Worm (Caenorhabditis elegans) whole organism, mixed stage, embryonic: Measurements from ENCODE around the gene prp-19.

ENCODE experiments used
- M03D4.4 ChIP-seq: sonication (generic microtip); optimal IDR thresholded peaks from 2 replicates; lab custom pipeline; 2017; ENCODE audit warnings: mild to moderate bottlenecking, missing genetic modification characterization, missing compliant biosample characterization
- bed-3 ChIP-seq: fragments of 200-800 bp; sonication (Bioruptor generic); optimal IDR thresholded peaks from 3 replicates; lab custom pipeline; 2018; ENCODE audit warnings: mild to moderate bottlenecking, missing genetic modification characterization, moderate library complexity, missing compliant biosample characterization
- blmp-1 ChIP-seq: fragments of 150-350 bp; optimal IDR thresholded peaks from 2 replicates; lab custom pipeline; 2014; ENCODE audit warnings: missing biosample characterization, missing genetic modification characterization
- ceh-39 ChIP-seq: fragments of 150-350 bp; optimal IDR thresholded peaks from 2 replicates; lab custom pipeline; 2014; ENCODE audit warnings: missing biosample characterization, missing genetic modification characterization
- ceh-43 ChIP-seq: fragments of 200-800 bp; sonication (Bioruptor generic); optimal IDR thresholded peaks from 2 replicates; lab custom pipeline; 2018; ENCODE audit warnings: mild to moderate bottlenecking, missing genetic modification characterization, moderate library complexity, missing compliant biosample characterization
- ceh-83 ChIP-seq: fragments of 200-800 bp; sonication (Bioruptor generic); optimal IDR thresholded peaks from 2 replicates; lab custom pipeline; 2018; ENCODE audit warnings: mild to moderate bottlenecking, missing genetic modification characterization, missing compliant biosample characterization
- ces-1 ChIP-seq: fragments of 150-350 bp; optimal IDR thresholded peaks from 2 replicates; lab custom pipeline; 2014; ENCODE audit warnings: missing biosample characterization, missing genetic modification reagents, missing genetic modification characterization
- cnd-1 ChIP-seq: fragments of 200-800 bp; sonication (Bioruptor generic); optimal IDR thresholded peaks from 2 replicates; lab custom pipeline; 2018; ENCODE audit warnings: mild to moderate bottlenecking, missing genetic modification characterization, missing compliant biosample characterization
- elt-1 ChIP-seq: sonication (generic microtip); optimal IDR thresholded peaks from 2 replicates; lab custom pipeline; 2017; ENCODE audit warnings: missing genetic modification characterization, mild to moderate bottlenecking, missing compliant biosample characterization, antibody characterized with exemption, moderate library complexity, borderline replicate concordance; ENCODE audit not compliant: insufficient read depth
- ham-2 ChIP-seq: fragments of 200-800 bp; sonication (Bioruptor generic); optimal IDR thresholded peaks from 2 replicates; lab custom pipeline; 2018; ENCODE audit warnings: mild to moderate bottlenecking, missing genetic modification characterization, missing compliant biosample characterization
- hlh-1 ChIP-seq: fragments of 150-350 bp; optimal IDR thresholded peaks from 2 replicates; lab custom pipeline; 2014; ENCODE audit warnings: missing biosample characterization, missing genetic modification reagents, missing genetic modification characterization
- lin-13 ChIP-seq: fragments of 150-350 bp; optimal IDR thresholded peaks from 2 replicates; lab custom pipeline; 2014; ENCODE audit warnings: missing biosample characterization, missing genetic modification characterization
- lin-32 ChIP-seq: fragments of 200-800 bp; sonication (Bioruptor generic); optimal IDR thresholded peaks from 2 replicates; lab custom pipeline; 2018; ENCODE audit warnings: mild to moderate bottlenecking, missing genetic modification characterization, missing compliant biosample characterization
- lsy-2 ChIP-seq: fragments of 150-350 bp; optimal IDR thresholded peaks from 2 replicates; lab custom pipeline; 2014; ENCODE audit warnings: missing biosample characterization, missing genetic modification characterization
- mab-5 ChIP-seq: fragments of 150-350 bp; optimal IDR thresholded peaks from 2 replicates; lab custom pipeline; 2014; ENCODE audit warnings: missing biosample characterization, missing genetic modification characterization
- mep-1 ChIP-seq: fragments of 150-350 bp; optimal IDR thresholded peaks from 2 replicates; lab custom pipeline; 2017; ENCODE audit warnings: missing biosample characterization, missing genetic modification reagents, missing genetic modification characterization, inconsistent platforms
- mls-2 ChIP-seq: sonication (generic microtip); optimal IDR thresholded peaks from 2 replicates; lab custom pipeline; 2016; ENCODE audit warnings: mild to moderate bottlenecking, missing genetic modification characterization, moderate library complexity, missing compliant biosample characterization
- nhr-12 ChIP-seq: fragments of 150-350 bp; optimal IDR thresholded peaks from 2 replicates; lab custom pipeline; 2014; ENCODE audit warnings: missing biosample characterization, missing genetic modification characterization
- nhr-2 ChIP-seq: fragments of 150-350 bp; optimal IDR thresholded peaks from 2 replicates; lab custom pipeline; 2014; ENCODE audit warnings: missing biosample characterization, missing genetic modification characterization
- nhr-237 ChIP-seq: fragments of 150-350 bp; optimal IDR thresholded peaks from 2 replicates; lab custom pipeline; 2014; ENCODE audit warnings: missing biosample characterization, missing genetic modification characterization
- nhr-76 ChIP-seq: sonication (generic microtip); optimal IDR thresholded peaks from 2 replicates; lab custom pipeline; 2017; ENCODE audit warnings: missing biosample characterization, missing genetic modification characterization
- sem-2 ChIP-seq: fragments of 200-800 bp; sonication (Bioruptor generic); optimal IDR thresholded peaks from 2 replicates; lab custom pipeline; 2018; ENCODE audit warnings: mild to moderate bottlenecking, missing genetic modification characterization, missing compliant biosample characterization
- snpc-4 ChIP-seq: fragments of 150-350 bp; optimal IDR thresholded peaks from 2 replicates; lab custom pipeline; 2014; ENCODE audit warnings: missing biosample characterization, missing genetic modification characterization
- sptf-1 ChIP-seq: sonication (generic microtip); optimal IDR thresholded peaks from 2 replicates; lab custom pipeline; 2017; ENCODE audit warnings: mild to moderate bottlenecking, missing genetic modification characterization, moderate library complexity, missing compliant biosample characterization
- tbx-8 ChIP-seq: fragments of 200-800 bp; sonication (Bioruptor generic); optimal IDR thresholded peaks from 2 replicates; lab custom pipeline; 2018; ENCODE audit warnings: mild to moderate bottlenecking, missing genetic modification characterization, moderate library complexity, missing compliant biosample characterization
- unc-120 ChIP-seq: sonication (generic microtip); optimal IDR thresholded peaks from 2 replicates; lab custom pipeline; 2017; ENCODE audit warnings: missing genetic modification characterization, missing compliant biosample characterization; ENCODE audit not compliant: poor library complexity, severe bottlenecking
- unc-39 ChIP-seq: fragments of 150-350 bp; optimal IDR thresholded peaks from 2 replicates; lab custom pipeline; 2014; ENCODE audit warnings: missing biosample characterization, missing genetic modification characterization
- unc-62 ChIP-seq: fragments of 150-350 bp; optimal IDR thresholded peaks from 2 replicates; lab custom pipeline; 2014; ENCODE audit warnings: missing biosample characterization, missing genetic modification reagents, missing genetic modification characterization
- zip-8 ChIP-seq: fragments of 150-350 bp; optimal IDR thresholded peaks from 2 replicates; lab custom pipeline; 2014; ENCODE audit warnings: missing biosample characterization, missing genetic modification characterization
- ztf-11 ChIP-seq: fragments of 150-350 bp; optimal IDR thresholded peaks from 2 replicates; lab custom pipeline; 2014; ENCODE audit warnings: missing biosample characterization, missing genetic modification characterization

prp-19 gene

DNA sequence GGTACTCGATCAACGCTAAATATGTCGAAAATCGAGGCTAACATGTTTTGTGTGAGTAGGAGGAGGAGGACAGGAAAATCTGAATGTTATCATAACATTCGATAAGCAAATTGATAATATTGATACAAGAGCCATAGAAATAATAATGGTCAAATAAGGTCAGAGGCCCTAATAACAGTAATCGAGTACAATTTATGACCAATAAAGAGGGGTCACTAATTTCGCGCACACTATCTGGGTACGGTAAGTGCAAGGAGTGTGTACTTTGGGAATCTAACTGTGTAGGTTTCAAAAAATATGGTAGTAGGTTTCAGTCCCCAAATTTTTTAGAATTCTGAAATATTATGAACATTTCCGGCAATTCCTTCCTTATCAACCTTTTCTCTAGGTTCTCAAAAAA is 28.3 kb downstream of the prp-19 start:
- TF ChIP-seq zip-8 (tag; lab: Kevin White, UChicago): no peak
- TF ChIP-seq nhr-12 (tag; lab: Kevin White, UChicago): no peak
- TF ChIP-seq unc-120: no peak
- no peak for TF ChIP-seq hlh-1 (tag; lab: Kevin White, UChicago)
- TF ChIP-seq ham-2 (GFP tag; lab: Kevin White, UChicago): no peak
- no peak for TF ChIP-seq lin-32 (GFP tag; lab: Kevin White, UChicago)
- TF ChIP-seq nhr-2 (tag; lab: Kevin White, UChicago): peak; percentile 52
- no peak for TF ChIP-seq blmp-1
- peak; percentile 49 for TF ChIP-seq ces-1

DNA sequence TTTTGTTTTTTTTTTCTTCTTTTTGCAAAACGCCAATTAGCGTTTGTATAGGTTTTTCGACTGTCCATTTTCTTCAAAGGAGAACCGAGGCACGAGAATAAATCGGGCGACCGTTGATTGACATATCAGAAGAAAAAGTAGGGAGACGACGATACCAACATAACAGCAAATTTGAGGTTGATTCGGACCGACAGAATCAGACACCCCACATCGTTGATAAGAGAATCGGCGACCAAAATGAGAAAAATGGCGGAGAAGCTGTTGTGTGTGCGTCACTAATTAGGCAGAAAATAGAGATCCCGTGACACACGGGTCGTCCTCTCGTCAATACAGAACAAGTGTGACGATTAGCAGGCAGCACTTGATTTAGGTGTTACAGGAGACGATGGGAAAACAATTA is 29.9 kb downstream of the prp-19 start:
- TF ChIP-seq mab-5 (tag; lab: Kevin White, UChicago): no peak
- no peak for TF ChIP-seq ztf-11
- TF ChIP-seq unc-39: no peak
- no peak for TF ChIP-seq cnd-1
- TF ChIP-seq zip-8 (tag; lab: Kevin White, UChicago): no peak
- no peak for TF ChIP-seq nhr-76 (tag; lab: Kevin White, UChicago)
- no peak for TF ChIP-seq lsy-2 (tag; lab: Kevin White, UChicago)
- TF ChIP-seq blmp-1: no peak
- TF ChIP-seq nhr-237: no peak
- no peak for TF ChIP-seq mls-2
- TF ChIP-seq bed-3: no peak
- no peak for TF ChIP-seq ham-2 (GFP tag; lab: Kevin White, UChicago)
- TF ChIP-seq snpc-4 (tag; lab: Kevin White, UChicago): no peak
- TF ChIP-seq lin-13 (tag; lab: Kevin White, UChicago): no peak
- TF ChIP-seq sptf-1: no peak
- TF ChIP-seq lin-32 (GFP tag; lab: Kevin White, UChicago): no peak

DNA sequence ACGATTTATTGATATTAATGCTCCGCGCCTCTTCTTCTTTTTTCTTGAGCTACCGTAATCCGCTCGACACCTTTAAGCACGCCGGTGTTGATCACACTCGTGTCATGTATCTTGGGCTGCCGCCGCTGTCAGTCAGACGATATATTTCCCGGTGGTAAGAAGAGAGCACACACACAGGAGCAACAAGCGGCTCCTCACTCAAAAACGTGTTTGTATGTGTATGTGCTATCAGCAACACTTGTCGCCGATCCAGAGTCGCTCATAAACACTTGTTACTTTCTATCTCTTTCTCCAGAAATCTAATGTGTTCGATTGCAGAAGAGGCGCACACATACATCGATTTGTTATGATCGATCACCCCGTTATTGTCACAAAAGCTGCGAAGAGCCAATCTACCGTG is 31.3 kb downstream of the prp-19 start:
- TF ChIP-seq unc-62 (GFP tag; lab: Kevin White, UChicago) (peak; percentile 49), hlh-1 (tag; lab: Kevin White, UChicago) (peak; percentile 66), elt-1 (tag; lab: Kevin White, UChicago) (no peak)

DNA sequence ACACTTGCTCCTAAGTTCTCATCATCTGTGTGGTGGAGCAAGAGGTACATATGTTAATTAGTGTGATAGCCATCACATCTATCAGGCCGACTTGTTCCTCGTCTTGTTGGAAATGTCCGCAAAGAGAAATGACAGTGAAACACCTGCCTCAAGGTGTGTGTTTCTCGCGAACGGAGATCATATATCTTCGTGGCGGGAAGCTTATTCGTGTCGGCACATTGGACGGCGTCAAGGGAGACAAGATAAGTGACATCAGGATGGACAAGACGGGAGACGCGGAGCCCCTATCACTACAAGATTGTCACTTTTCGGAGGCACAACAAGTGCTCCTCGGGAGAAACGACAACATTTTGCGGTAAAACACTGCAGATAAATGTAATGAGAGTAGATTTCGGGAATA is 32.1 kb downstream of the prp-19 start:
- peak; percentile 20 for TF ChIP-seq unc-120
- TF ChIP-seq M03D4.4 (tag; lab: Kevin White, UChicago): no peak
- TF ChIP-seq ceh-43 (GFP tag; lab: Kevin White, UChicago): no peak
- TF ChIP-seq hlh-1 (tag; lab: Kevin White, UChicago): peak; percentile 66
- TF ChIP-seq unc-62 (GFP tag; lab: Kevin White, UChicago): peak; percentile 80

ce11 chrIII:5138940-5139533 is 32.8 kb downstream of the prp-19 start:
- TF ChIP-seq nhr-2 (tag; lab: Kevin White, UChicago) (peak; percentile 52), ces-1 (peak; percentile 89), tbx-8 (no peak), ztf-11 (no peak)
- TF ChIP-seq, all 35 proteins: peak for 2

DNA sequence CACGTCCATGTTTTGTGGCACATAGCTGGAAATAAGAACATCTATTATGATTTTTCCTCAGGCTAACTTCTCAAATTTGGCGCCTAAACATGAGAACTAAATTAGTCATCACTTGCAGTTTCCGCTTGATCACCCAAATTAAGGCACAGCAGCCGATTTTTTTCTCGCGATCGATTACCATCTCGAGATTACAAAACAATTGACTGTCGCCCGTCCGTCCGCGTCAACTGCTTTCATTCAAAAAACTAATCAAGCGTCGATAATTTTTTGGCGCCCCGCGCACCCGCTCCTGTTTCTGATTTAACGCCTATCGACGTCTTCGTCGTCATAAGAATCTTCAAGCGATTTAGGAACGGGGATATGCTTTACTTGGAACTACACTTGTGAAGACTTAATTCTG is 34.2 kb downstream of the prp-19 start:
- TF ChIP-seq cnd-1 (no peak), ceh-83 (GFP tag; lab: Kevin White, UChicago) (no peak), ceh-43 (GFP tag; lab: Kevin White, UChicago) (no peak), ceh-39 (no peak), bed-3 (no peak), mab-5 (tag; lab: Kevin White, UChicago) (no peak), snpc-4 (tag; lab: Kevin White, UChicago) (no peak), M03D4.4 (tag; lab: Kevin White, UChicago) (no peak), sem-2 (GFP tag; lab: Kevin White, UChicago) (no peak), mep-1 (no peak), nhr-12 (tag; lab: Kevin White, UChicago) (no peak), unc-62 (GFP tag; lab: Kevin White, UChicago) (no peak), lsy-2 (tag; lab: Kevin White, UChicago) (no peak)
